Fruit fly (Drosophila melanogaster) whole organism, embryonic: Measurements from ENCODE around the gene CG46434.

Experiments used
- Abd-B ChIP-seq: fragments of 200-800 bp; sonication (Bioruptor generic); optimal IDR thresholded peaks from 2 replicates; lab custom pipeline; 2018; ENCODE audit warnings: missing biosample characterization, mild to moderate bottlenecking, missing genetic modification characterization, moderate library complexity
- Ada2b ChIP-seq: fragments of 200-800 bp; sonication (Bioruptor generic); IDR thresholded peaks from 2 replicates; pipeline ENCODE4 v1.3.6; 2022; ENCODE audit warnings: missing biosample characterization, missing genetic modification characterization
- Blimp-1 ChIP-seq: fragments of 200-800 bp; sonication (Bioruptor generic); optimal IDR thresholded peaks from 3 replicates; lab custom pipeline; 2018; ENCODE audit warnings: missing biosample characterization, missing genetic modification characterization, mild to moderate bottlenecking, moderate library complexity, missing genetic modification reagents
- CG10366 ChIP-seq: fragments of 200-800 bp; sonication (Bioruptor generic); IDR thresholded peaks from 2 replicates; pipeline ENCODE4 v1.3.6; 2022; ENCODE audit warnings: missing biosample characterization, missing genetic modification characterization
- CG10431 ChIP-seq: fragments of 200-800 bp; sonication (Bioruptor generic); optimal IDR thresholded peaks from 3 replicates; lab custom pipeline; 2018; ENCODE audit warnings: missing biosample characterization, mild to moderate bottlenecking, missing genetic modification characterization
- CG11247 ChIP-seq: fragments of 200-800 bp; sonication (Bioruptor generic); IDR thresholded peaks from 2 replicates; pipeline ENCODE4 v1.3.6; 2022; ENCODE audit warnings: missing biosample characterization, missing genetic modification characterization
- CG11456 ChIP-seq: fragments of 200-800 bp; sonication (Bioruptor generic); IDR thresholded peaks from 3 replicates; pipeline ENCODE4 v1.3.6; 2022; ENCODE audit warnings: missing biosample characterization, missing genetic modification characterization
- CG13424 ChIP-seq: fragments of 200-800 bp; sonication (Bioruptor generic); optimal IDR thresholded peaks from 2 replicates; lab custom pipeline; 2019; ENCODE audit warnings: missing biosample characterization, mild to moderate bottlenecking, missing genetic modification characterization, moderate library complexity
- CG14014 ChIP-seq: fragments of 200-800 bp; sonication (Bioruptor generic); IDR thresholded peaks from 2 replicates; pipeline ENCODE4 v1.3.6; 2022; ENCODE audit warnings: missing biosample characterization, missing genetic modification characterization
- CG15514 ChIP-seq: fragments of 200-800 bp; sonication (Bioruptor generic); optimal IDR thresholded peaks from 3 replicates; lab custom pipeline; 2017; ENCODE audit warnings: missing biosample characterization, missing genetic modification characterization, mild to moderate bottlenecking, moderate library complexity, missing genetic modification reagents
- CG17359 ChIP-seq: fragments of 200-800 bp; sonication (Bioruptor generic); optimal IDR thresholded peaks from 3 replicates; lab custom pipeline; 2018; ENCODE audit warnings: missing biosample characterization, mild to moderate bottlenecking, missing genetic modification characterization, moderate library complexity
- CG2129 ChIP-seq: fragments of 200-800 bp; sonication (Bioruptor generic); IDR thresholded peaks from 2 replicates; pipeline ENCODE4 v1.3.6; 2022; ENCODE audit warnings: missing biosample characterization, missing genetic modification characterization; ENCODE audit not compliant: partially characterized antibody
- CG2678 ChIP-seq: fragments of 200-800 bp; sonication (Bioruptor generic); optimal IDR thresholded peaks from 3 replicates; lab custom pipeline; 2019; ENCODE audit warnings: missing biosample characterization, mild to moderate bottlenecking, missing genetic modification characterization, moderate library complexity
- CG3281 ChIP-seq: fragments of 200-800 bp; sonication (Bioruptor generic); optimal IDR thresholded peaks from 3 replicates; lab custom pipeline; 2017; ENCODE audit warnings: missing biosample characterization, mild to moderate bottlenecking, missing genetic modification characterization
- CG34376 ChIP-seq: fragments of 200-800 bp; sonication (Bioruptor generic); optimal IDR thresholded peaks from 2 replicates; lab custom pipeline; 2018; ENCODE audit warnings: missing biosample characterization, mild to moderate bottlenecking, missing genetic modification characterization
- CG7786 ChIP-seq: fragments of 200-800 bp; sonication (Bioruptor generic); optimal IDR thresholded peaks from 2 replicates; lab custom pipeline; 2016; ENCODE audit warnings: missing biosample characterization, missing genetic modification characterization
- CG8290 ChIP-seq, 3 experiments: fragments of 200-800 bp; sonication (Bioruptor generic); optimal IDR thresholded peaks; 2 replicates each; lab custom pipeline; 2016 to 2019; ENCODE audit warnings: missing biosample characterization in 3 of 3, missing genetic modification characterization in 3 of 3, mild to moderate bottlenecking in 2 of 3, moderate library complexity in 1 of 3
- CG8924 ChIP-seq: fragments of 200-800 bp; optimal IDR thresholded peaks from 3 replicates; lab custom pipeline; 2019; ENCODE audit warnings: missing biosample characterization, mild to moderate bottlenecking, missing genetic modification characterization, moderate library complexity
- CG8944 ChIP-seq: fragments of 200-800 bp; sonication (Bioruptor generic); optimal IDR thresholded peaks from 3 replicates; lab custom pipeline; 2016; ENCODE audit warnings: missing biosample characterization, missing genetic modification characterization
- CG9727 ChIP-seq: fragments of 200-800 bp; sonication (Bioruptor generic); optimal IDR thresholded peaks from 3 replicates; lab custom pipeline; 2017; ENCODE audit warnings: missing biosample characterization, mild to moderate bottlenecking, missing genetic modification characterization
- Chrac-16 ChIP-seq: fragments of 200-800 bp; sonication (Bioruptor generic); optimal IDR thresholded peaks from 3 replicates; lab custom pipeline; 2016; ENCODE audit warnings: missing biosample characterization, missing genetic modification characterization
- Deaf1 ChIP-seq: fragments of 200-800 bp; optimal IDR thresholded peaks from 3 replicates; lab custom pipeline; 2019; ENCODE audit warnings: missing biosample characterization, mild to moderate bottlenecking, missing genetic modification characterization, moderate library complexity
- E2f1 ChIP-seq: fragments of 200-800 bp; sonication (Bioruptor generic); IDR thresholded peaks from 2 replicates; pipeline ENCODE4 v1.3.6; 2022; ENCODE audit warnings: missing biosample characterization, missing genetic modification characterization
- HLH3B ChIP-seq: fragments of 200-800 bp; sonication (Bioruptor generic); IDR thresholded peaks from 2 replicates; pipeline ENCODE4 v1.3.6; 2022; ENCODE audit warnings: missing biosample characterization, missing genetic modification characterization
- HLHmδ ChIP-seq: fragments of 200-800 bp; sonication (Bioruptor generic); optimal IDR thresholded peaks from 2 replicates; lab custom pipeline; 2018; ENCODE audit warnings: missing biosample characterization, mild to moderate bottlenecking, missing genetic modification characterization, moderate library complexity
- Hey ChIP-seq: fragments of 200-800 bp; sonication (Bioruptor generic); optimal IDR thresholded peaks from 3 replicates; lab custom pipeline; 2018; ENCODE audit warnings: missing biosample characterization, mild to moderate bottlenecking, missing genetic modification characterization
- MTF-1 ChIP-seq: fragments of 200-800 bp; sonication (Bioruptor generic); optimal IDR thresholded peaks from 2 replicates; lab custom pipeline; 2018; ENCODE audit warnings: missing biosample characterization, mild to moderate bottlenecking, missing genetic modification characterization, borderline replicate concordance
- Mrtf ChIP-seq: fragments of 200-800 bp; sonication (Bioruptor generic); IDR thresholded peaks from 3 replicates; pipeline ENCODE4 v1.3.6; 2022; ENCODE audit warnings: missing biosample characterization, missing genetic modification characterization
- NC2α ChIP-seq: fragments of 200-800 bp; sonication (Bioruptor generic); optimal IDR thresholded peaks from 2 replicates; lab custom pipeline; 2016; ENCODE audit warnings: missing biosample characterization, missing genetic modification characterization
- Nf-YC ChIP-seq: fragments of 200-800 bp; optimal IDR thresholded peaks from 3 replicates; lab custom pipeline; 2019; ENCODE audit warnings: missing biosample characterization, mild to moderate bottlenecking, missing genetic modification characterization, moderate library complexity
- Poxn ChIP-seq: fragments of 200-800 bp; sonication (Bioruptor generic); IDR thresholded peaks from 2 replicates; pipeline ENCODE4 v1.3.6; 2022; ENCODE audit warnings: missing biosample characterization, missing genetic modification characterization
- Rx ChIP-seq: fragments of 200-800 bp; sonication (Bioruptor generic); IDR thresholded peaks from 2 replicates; pipeline ENCODE4 v1.3.6; 2022; ENCODE audit warnings: missing biosample characterization, missing genetic modification characterization
- Scr ChIP-seq: fragments of 200-800 bp; sonication (Bioruptor generic); IDR thresholded peaks from 2 replicates; pipeline ENCODE4 v1.3.6; 2022; ENCODE audit warnings: missing biosample characterization, missing genetic modification characterization; ENCODE audit not compliant: partially characterized antibody
- Sin3A ChIP-seq: fragments of >200 bp; optimal IDR thresholded peaks from 2 replicates; lab custom pipeline; 2018
- Sry-δ ChIP-seq: fragments of 200-800 bp; sonication (Bioruptor generic); optimal IDR thresholded peaks from 2 replicates; lab custom pipeline; 2016; ENCODE audit warnings: missing biosample characterization, missing genetic modification characterization
- Stat92E ChIP-seq, 3 experiments: fragments of >200 bp in 2 of 3; fragments of 200-800 bp in 1 of 3; sonication (Bioruptor generic) in 1 of 3; optimal IDR thresholded peaks; 2 replicates each; lab custom pipeline; 2017 to 2019; ENCODE audit warnings: missing biosample characterization in 3 of 3, missing genetic modification characterization in 3 of 3, mild to moderate bottlenecking in 1 of 3, moderate library complexity in 1 of 3
- ac ChIP-seq: fragments of 200-800 bp; sonication (Bioruptor generic); optimal IDR thresholded peaks from 3 replicates; lab custom pipeline; 2017; ENCODE audit warnings: missing biosample characterization, mild to moderate bottlenecking, missing genetic modification characterization
- amos ChIP-seq: fragments of 200-800 bp; sonication (Bioruptor generic); IDR thresholded peaks from 2 replicates; pipeline ENCODE4 v1.3.6; 2022; ENCODE audit warnings: missing biosample characterization, missing genetic modification characterization; ENCODE audit not compliant: partially characterized antibody
- ara ChIP-seq: fragments of 200-800 bp; sonication (Bioruptor generic); IDR thresholded peaks from 2 replicates; pipeline ENCODE4 v1.3.6; 2022; ENCODE audit warnings: missing biosample characterization, missing genetic modification characterization
- bowl ChIP-seq: fragments of 200-800 bp; sonication (Bioruptor generic); IDR thresholded peaks from 2 replicates; pipeline ENCODE4 v1.3.6; 2022; ENCODE audit warnings: missing biosample characterization, missing genetic modification characterization
- crol ChIP-seq: fragments of 200-800 bp; sonication (Bioruptor generic); IDR thresholded peaks from 2 replicates; pipeline ENCODE4 v1.3.6; 2022; ENCODE audit warnings: missing biosample characterization, missing genetic modification characterization
- dimm ChIP-seq: fragments of 200-800 bp; sonication (Bioruptor generic); IDR thresholded peaks from 2 replicates; pipeline ENCODE4 v1.3.6; 2022; ENCODE audit warnings: missing biosample characterization, missing genetic modification characterization
- ewg ChIP-seq: fragments of 200-800 bp; sonication (Bioruptor generic); optimal IDR thresholded peaks from 3 replicates; lab custom pipeline; 2017; ENCODE audit warnings: mild to moderate bottlenecking, missing biosample characterization, missing genetic modification reagents, missing genetic modification characterization
- fd64A ChIP-seq: fragments of 200-800 bp; sonication (Bioruptor generic); optimal IDR thresholded peaks from 3 replicates; lab custom pipeline; 2018; ENCODE audit warnings: missing biosample characterization, mild to moderate bottlenecking, missing genetic modification characterization
- fu2 ChIP-seq: fragments of 200-800 bp; sonication (Bioruptor generic); optimal IDR thresholded peaks from 2 replicates; lab custom pipeline; 2016; ENCODE audit warnings: missing biosample characterization, missing genetic modification characterization
- jing ChIP-seq: fragments of 200-800 bp; sonication (Bioruptor generic); optimal IDR thresholded peaks from 2 replicates; lab custom pipeline; 2018; ENCODE audit warnings: missing biosample characterization, mild to moderate bottlenecking, missing genetic modification characterization
- oc ChIP-seq: fragments of 200-800 bp; sonication (Bioruptor generic); optimal IDR thresholded peaks from 2 replicates; lab custom pipeline; 2018; ENCODE audit warnings: missing biosample characterization, mild to moderate bottlenecking, missing genetic modification characterization, moderate library complexity
- pnt ChIP-seq: fragments of 200-800 bp; sonication (Bioruptor generic); optimal IDR thresholded peaks from 3 replicates; lab custom pipeline; 2016; ENCODE audit warnings: missing biosample characterization, missing genetic modification characterization
- sens ChIP-seq: fragments of 200-800 bp; sonication (Bioruptor generic); peaks from one replicate; lab custom pipeline; 2016; ENCODE audit warnings: missing biosample characterization, missing genetic modification characterization
- slbo ChIP-seq: fragments of 200-800 bp; sonication (Bioruptor generic); IDR thresholded peaks from 2 replicates; pipeline ENCODE4 v1.3.6; 2022; ENCODE audit warnings: missing biosample characterization, missing genetic modification characterization
- tgo ChIP-seq: fragments of 200-800 bp; sonication (Bioruptor generic); IDR thresholded peaks from 3 replicates; pipeline ENCODE4 v1.3.6; 2022; ENCODE audit warnings: missing biosample characterization, missing genetic modification characterization
- vnd ChIP-seq: fragments of 200-800 bp; sonication (Bioruptor generic); IDR thresholded peaks from 3 replicates; pipeline ENCODE4 v1.3.6; 2022; ENCODE audit warnings: missing biosample characterization, missing genetic modification characterization; ENCODE audit not compliant: partially characterized antibody

Gene CG46434

dm6 chr3L:19516547-19516946 lies 27.5 kb downstream of the CG46434 start (continued):
- no peak for TF ChIP-seq Deaf1 (tag; lab: Kevin White, UChicago)
- peak; percentile 78 for TF ChIP-seq NC2α (GFP tag; lab: Kevin White, UChicago)
- no peak for TF ChIP-seq CG8924
- peak; percentile 77 for TF ChIP-seq amos (GFP tag; lab: Robert Waterston, UW)
- peak; percentile 71 for TF ChIP-seq CG7786 (GFP tag; lab: Kevin White, UChicago)
- TF ChIP-seq CG2678 (tag; lab: Kevin White, UChicago), result no peak
- TF ChIP-seq tgo (GFP tag; lab: Robert Waterston, UW), result peak; percentile 91
- TF ChIP-seq CG2129 (GFP tag; lab: Robert Waterston, UW), result no peak
- 0 out of 2 replicates have a peak, but pooled peaks have one; percentile 17 for TF ChIP-seq Scr
- TF ChIP-seq CG8944 (GFP tag; lab: Kevin White, UChicago), result peak; percentile 86
- TF ChIP-seq CG3281, result peak; percentile 86
- TF ChIP-seq CG14014 (GFP tag; lab: Robert Waterston, UW), result peak; percentile 85; the same call in 1 of the 2 replicates
- TF ChIP-seq Stat92E (GFP tag; optimal IDR thresholded peaks at IDR 0.05; lab: Kevin White, UChicago), result no peak
- TF ChIP-seq Blimp-1 (GFP tag; lab: Kevin White, UChicago), result peak; percentile 65
- TF ChIP-seq E2f1, result peak; percentile 88
- peak; percentile 75; the same call in 1 of the 2 replicates for TF ChIP-seq ara (GFP tag; lab: Robert Waterston, UW)
- TF ChIP-seq CG11247, result peak; percentile 96
- peak; percentile 44 for TF ChIP-seq oc (tag; lab: Kevin White, UChicago)
- no peak; the same call in 1 of the 2 replicates for TF ChIP-seq crol (GFP tag; lab: Robert Waterston, UW)
- TF ChIP-seq fu2 (GFP tag; lab: Kevin White, UChicago), result peak; percentile 89
- no peak for TF ChIP-seq Nf-YC (tag; lab: Kevin White, UChicago)
- TF ChIP-seq bowl (GFP tag; lab: Robert Waterston, UW), result peak; percentile 61; the same call in 1 of the 2 replicates
- no peak for TF ChIP-seq Hey (tag; lab: Kevin White, UChicago)
- peak; percentile 49; the same call in 2 of the 3 replicates for TF ChIP-seq vnd (GFP tag; lab: Robert Waterston, UW)
- peak; percentile 74 for TF ChIP-seq HLHmδ (GFP tag; lab: Kevin White, UChicago)
- peak; percentile 77 for TF ChIP-seq jing
- TF ChIP-seq pnt (GFP tag; lab: Kevin White, UChicago), result peak; percentile 89
- TF ChIP-seq Poxn (GFP tag; lab: Robert Waterston, UW), result peak; percentile 64
- peak; percentile 71 for TF ChIP-seq Chrac-16 (GFP tag; lab: Kevin White, UChicago)
- TF ChIP-seq Sry-δ, result peak; percentile 58
- TF ChIP-seq CG10366, result peak; percentile 91
- TF ChIP-seq Abd-B (GFP tag; lab: Kevin White, UChicago), result peak; percentile 88
- peak; percentile 92 for TF ChIP-seq Mrtf (GFP tag; lab: Robert Waterston, UW)
- TF ChIP-seq CG11456, result peak; percentile 99
- TF ChIP-seq ewg, result peak; percentile 75
- TF ChIP-seq CG13424 (tag; lab: Kevin White, UChicago), result peak; percentile 70
- peak; percentile 85 for TF ChIP-seq CG34376 (GFP tag; lab: Kevin White, UChicago)
- TF ChIP-seq CG10431 (GFP tag; lab: Kevin White, UChicago), result no peak
- peak; percentile 27 for TF ChIP-seq ac (GFP tag; lab: Kevin White, UChicago)
- peak; percentile 94 for TF ChIP-seq HLH3B

dm6 chr3L:19512672-19513071 lies 31.3 kb downstream of the CG46434 start:
- TF ChIP-seq CG17359 (tag; lab: Kevin White, UChicago) (no peak), Rx (GFP tag; lab: Robert Waterston, UW) (no peak), slbo (GFP tag; lab: Robert Waterston, UW) (peak; percentile 26; the same call in 1 of the 2 replicates), sens (no peak), CG15514 (GFP tag; lab: Kevin White, UChicago) (no peak), fd64A (GFP tag; lab: Kevin White, UChicago) (no peak), Ada2b (GFP tag; lab: Robert Waterston, UW) (no peak), CG8290 (GFP tag; optimal IDR thresholded peaks at IDR 0.05; lab: Kevin White, UChicago) (no peak), CG8290 (tag; optimal IDR thresholded peaks at IDR 0.05; lab: Kevin White, UChicago) (peak in 1 of 2 experiments; percentile 37), dimm (GFP tag; lab: Robert Waterston, UW) (no peak), Sin3A (lab: Kevin White, UChicago) (no peak), MTF-1 (GFP tag; lab: Kevin White, UChicago) (no peak), CG9727 (GFP tag; lab: Kevin White, UChicago) (no peak)
